Worm (Caenorhabditis elegans) whole organism, L2 larva: ENCODE results near the gene Y55F3BR.10.

Experiments
- C34F6.9 ChIP-seq: fragments of 150-350 bp; optimal IDR thresholded peaks from 2 replicates; lab custom pipeline; 2014; ENCODE audit warnings: missing biosample characterization, missing genetic modification characterization
- Y55F3AM.14 ChIP-seq: fragments of 200-800 bp; sonication (Bioruptor generic); optimal IDR thresholded peaks from 2 replicates; lab custom pipeline; 2018; ENCODE audit warnings: mild to moderate bottlenecking, missing genetic modification characterization, missing compliant biosample characterization
- ZK546.5 ChIP-seq: sonication (generic microtip); optimal IDR thresholded peaks from 2 replicates; lab custom pipeline; 2017; ENCODE audit warnings: missing biosample characterization, missing genetic modification characterization
- alr-1 ChIP-seq: fragments of 150-350 bp; optimal IDR thresholded peaks from 2 replicates; lab custom pipeline; 2014; ENCODE audit warnings: missing biosample characterization, missing genetic modification characterization
- aly-2 ChIP-seq: fragments of 150-350 bp; optimal IDR thresholded peaks from 2 replicates; lab custom pipeline; 2014; ENCODE audit warnings: missing biosample characterization, missing genetic modification characterization
- ama-1 ChIP-seq: fragments of 150-350 bp; optimal IDR thresholded peaks from 2 replicates; lab custom pipeline; 2018; ENCODE audit warnings: inconsistent platforms
- ceh-16 ChIP-seq: fragments of 150-350 bp; optimal IDR thresholded peaks from 2 replicates; lab custom pipeline; 2014; ENCODE audit warnings: missing biosample characterization, missing genetic modification characterization
- crh-2 ChIP-seq: sonication (generic microtip); optimal IDR thresholded peaks from 2 replicates; lab custom pipeline; 2017; ENCODE audit warnings: missing biosample characterization, missing genetic modification characterization
- dmd-4 ChIP-seq: sonication (generic microtip); optimal IDR thresholded peaks from 2 replicates; lab custom pipeline; 2017; ENCODE audit warnings: missing biosample characterization, missing genetic modification characterization
- fos-1 ChIP-seq: fragments of 150-350 bp; optimal IDR thresholded peaks from 2 replicates; lab custom pipeline; 2014; ENCODE audit warnings: missing biosample characterization, missing genetic modification characterization
- gmeb-1 ChIP-seq: fragments of 150-350 bp; optimal IDR thresholded peaks from 2 replicates; lab custom pipeline; 2014; ENCODE audit warnings: missing biosample characterization, missing genetic modification characterization
- lin-11 ChIP-seq: fragments of 150-350 bp; sonication (generic microtip); optimal IDR thresholded peaks from 2 replicates; lab custom pipeline; 2014; ENCODE audit warnings: missing biosample characterization, missing genetic modification characterization, inconsistent platforms, mixed read lengths
- lin-13 ChIP-seq: fragments of 150-350 bp; optimal IDR thresholded peaks from 2 replicates; lab custom pipeline; 2014; ENCODE audit warnings: missing biosample characterization, missing genetic modification reagents, missing genetic modification characterization
- lsy-2 ChIP-seq, 2 experiments: fragments of 150-350 bp in 1 of 2; sonication (generic microtip) in 1 of 2; optimal IDR thresholded peaks; 2 replicates each; lab custom pipeline; 2014 to 2017; ENCODE audit warnings: missing biosample characterization in 2 of 2, missing genetic modification characterization in 2 of 2
- mab-5 ChIP-seq: fragments of 150-350 bp; optimal IDR thresholded peaks from 2 replicates; lab custom pipeline; 2014; ENCODE audit warnings: missing biosample characterization, missing genetic modification characterization
- mdl-1 ChIP-seq, 2 experiments: fragments of 150-350 bp in 1 of 2; sonication (generic microtip) in 1 of 2; optimal IDR thresholded peaks; 2 replicates each; lab custom pipeline; 2017; ENCODE audit warnings: missing biosample characterization in 2 of 2, missing genetic modification characterization in 2 of 2
- nhr-12 ChIP-seq: fragments of 150-350 bp; optimal IDR thresholded peaks from 2 replicates; lab custom pipeline; 2014; ENCODE audit warnings: missing biosample characterization, missing genetic modification characterization
- nhr-129 ChIP-seq: fragments of 150-350 bp; optimal IDR thresholded peaks from 2 replicates; lab custom pipeline; 2014; ENCODE audit warnings: missing biosample characterization, missing genetic modification characterization
- nhr-21 ChIP-seq: fragments of 150-350 bp; optimal IDR thresholded peaks from 2 replicates; lab custom pipeline; 2014; ENCODE audit warnings: missing biosample characterization, missing genetic modification characterization
- nhr-23 ChIP-seq: fragments of 150-350 bp; optimal IDR thresholded peaks from 2 replicates; lab custom pipeline; 2014; ENCODE audit warnings: missing biosample characterization, missing genetic modification reagents, missing genetic modification characterization
- nhr-237 ChIP-seq: fragments of 150-350 bp; optimal IDR thresholded peaks from 2 replicates; lab custom pipeline; 2014; ENCODE audit warnings: missing biosample characterization, missing genetic modification characterization
- nhr-25 ChIP-seq: fragments of 150-350 bp; sonication (generic microtip); optimal IDR thresholded peaks from 3 replicates; lab custom pipeline; 2014; ENCODE audit warnings: missing biosample characterization, missing genetic modification characterization
- nhr-6 ChIP-seq: fragments of 150-350 bp; optimal IDR thresholded peaks from 2 replicates; lab custom pipeline; 2014; ENCODE audit warnings: missing biosample characterization, missing genetic modification characterization
- nhr-77 ChIP-seq: fragments of 150-350 bp; optimal IDR thresholded peaks from 2 replicates; lab custom pipeline; 2014; ENCODE audit warnings: missing biosample characterization, missing genetic modification characterization
- peb-1 ChIP-seq: fragments of 150-350 bp; optimal IDR thresholded peaks from 2 replicates; lab custom pipeline; 2014; ENCODE audit warnings: missing biosample characterization, missing genetic modification characterization
- sem-4 ChIP-seq: fragments of 150-350 bp; optimal IDR thresholded peaks from 2 replicates; lab custom pipeline; 2014; ENCODE audit warnings: missing biosample characterization, missing genetic modification reagents, missing genetic modification characterization
- sma-3 ChIP-seq: sonication (generic microtip); optimal IDR thresholded peaks from 2 replicates; lab custom pipeline; 2016; ENCODE audit warnings: missing genetic modification reagents, missing genetic modification characterization, missing compliant biosample characterization
- sma-9 ChIP-seq, 2 experiments: fragments of 150-350 bp in 1 of 2; sonication (generic microtip) in 1 of 2; optimal IDR thresholded peaks; 2 replicates each; lab custom pipeline; 2014 to 2016; ENCODE audit warnings: missing genetic modification characterization in 2 of 2, mild to moderate bottlenecking in 1 of 2, missing biosample characterization in 1 of 2, missing compliant biosample characterization in 1 of 2, missing genetic modification reagents in 1 of 2, moderate library complexity in 1 of 2
- snpc-4 ChIP-seq: fragments of 150-350 bp; optimal IDR thresholded peaks from 2 replicates; lab custom pipeline; 2014; ENCODE audit warnings: missing biosample characterization, missing genetic modification characterization
- unc-55 ChIP-seq: fragments of 150-350 bp; sonication (generic microtip); optimal IDR thresholded peaks from 3 replicates; lab custom pipeline; 2014; ENCODE audit warnings: missing biosample characterization, missing genetic modification reagents, missing genetic modification characterization
- unc-62 ChIP-seq: fragments of 150-350 bp; optimal IDR thresholded peaks from 2 replicates; lab custom pipeline; 2014; ENCODE audit warnings: missing biosample characterization, missing genetic modification reagents, missing genetic modification characterization

The Y55F3BR.10 gene

DNA sequence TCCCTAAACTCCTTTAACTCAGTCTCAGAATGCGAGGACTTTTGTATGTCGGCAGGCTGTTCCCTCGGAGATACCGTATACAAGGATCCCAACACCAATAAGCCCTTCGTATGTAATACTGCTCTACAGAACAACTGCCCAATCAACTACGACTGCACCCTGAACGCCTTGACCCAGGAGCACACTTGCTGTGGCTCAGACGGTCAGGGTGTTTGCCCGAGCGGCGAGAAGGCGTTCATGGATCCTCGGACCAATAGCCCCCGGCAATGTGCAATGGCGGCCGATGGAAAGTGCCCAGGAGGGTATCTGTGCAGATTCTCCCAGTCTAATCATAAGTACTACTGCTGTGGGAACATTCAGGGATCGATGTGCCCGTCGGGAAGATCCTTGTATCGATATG is 36.5 kb downstream of the Y55F3BR.10 start:
- TF ChIP-seq ZK546.5 (tag; lab: Kevin White, UChicago) = no peak
- no peak for TF ChIP-seq sem-4 (tag; lab: Kevin White, UChicago)
- TF ChIP-seq nhr-23 (tag; lab: Kevin White, UChicago) = no peak
- TF ChIP-seq unc-62 (GFP tag; lab: Kevin White, UChicago) = no peak
- no peak for TF ChIP-seq dmd-4 (tag; lab: Kevin White, UChicago)
- TF ChIP-seq snpc-4 (tag; lab: Kevin White, UChicago) = no peak
- no peak for TF ChIP-seq aly-2

- TF ChIP-seq lin-13 (GFP tag; lab: Kevin White, UChicago) = no peak
- no peak for TF ChIP-seq mab-5 (tag; lab: Kevin White, UChicago)
- TF ChIP-seq mdl-1 (tag; optimal IDR thresholded peaks at IDR 0.05; lab: Kevin White, UChicago) = no peak
- TF ChIP-seq lsy-2 (tag; optimal IDR thresholded peaks at IDR 0.05; lab: Kevin White, UChicago) = no peak
- no peak for TF ChIP-seq snpc-4 (tag; lab: Kevin White, UChicago)
- TF ChIP-seq crh-2 = no peak
- no peak for TF ChIP-seq alr-1 (tag; lab: Kevin White, UChicago)
- TF ChIP-seq peb-1 (tag; lab: Kevin White, UChicago) = no peak
- no peak for TF ChIP-seq nhr-21
- TF ChIP-seq nhr-12 = no peak
- TF ChIP-seq ama-1 (lab: Kevin White, UChicago) = no peak
- no peak for TF ChIP-seq unc-62 (GFP tag; lab: Kevin White, UChicago)
- no peak for TF ChIP-seq ZK546.5 (tag; lab: Kevin White, UChicago)
- TF ChIP-seq Y55F3AM.14 (GFP tag; lab: Kevin White, UChicago) = no peak
- no peak for TF ChIP-seq nhr-23 (tag; lab: Kevin White, UChicago)
- no peak for TF ChIP-seq nhr-25 (tag; lab: Kevin White, UChicago)
- no peak for TF ChIP-seq lin-11 (tag; lab: Kevin White, UChicago)
- TF ChIP-seq nhr-237 = no peak
Observed at ce11 chrIV:873174-873788, 41.0 kb downstream of the Y55F3BR.10 start.

- TF ChIP-seq sma-3 (GFP tag; lab: Kevin White, UChicago) (peak; percentile 38), crh-2 (peak; percentile 58), nhr-129 (peak; percentile 46), nhr-6 (no peak), lin-13 (GFP tag; lab: Kevin White, UChicago) (peak; percentile 51), ceh-16 (no peak), C34F6.9 (tag; lab: Kevin White, UChicago) (peak; percentile 63), snpc-4 (tag; lab: Kevin White, UChicago) (peak; percentile 74), gmeb-1 (tag; lab: Kevin White, UChicago) (peak; percentile 98), aly-2 (no peak), lsy-2 (tag; optimal IDR thresholded peaks at IDR 0.05; lab: Kevin White, UChicago) (peak; percentile 48 to 82), nhr-25 (tag; lab: Kevin White, UChicago) (peak; percentile 30), unc-55 (peak; percentile 81), nhr-77 (tag; lab: Kevin White, UChicago) (peak; percentile 23), dmd-4 (tag; lab: Kevin White, UChicago) (no peak)
Observed at ce11 chrIV:874677-875076, 42.4 kb downstream of the Y55F3BR.10 start, which contains the start of gene Y55F3BR.1. TSS of gene Y55F3BR.1 (plus strand) at chrIV:874791.

DNA sequence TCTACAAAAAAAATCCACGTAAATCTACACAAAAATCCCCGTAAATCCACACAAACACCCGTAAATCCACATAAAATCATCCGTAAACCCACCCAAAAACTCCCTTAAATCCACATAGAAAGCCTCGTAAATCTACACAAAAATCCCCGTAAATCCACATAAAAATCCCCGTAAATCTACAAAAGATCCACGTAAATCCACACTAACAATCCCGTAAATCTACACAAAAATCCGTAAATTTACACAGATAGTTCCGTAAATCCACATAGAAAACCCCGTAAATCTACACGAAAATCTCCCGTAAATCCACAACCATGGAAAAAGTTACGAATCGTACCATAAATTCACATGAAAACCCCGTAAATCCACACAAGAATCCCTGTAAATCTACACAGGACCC is 46.4 kb downstream of the Y55F3BR.10 start:
- TF ChIP-seq ceh-16 = no peak
- TF ChIP-seq lin-11 (tag; lab: Kevin White, UChicago) = no peak
- TF ChIP-seq sma-9 (GFP tag; optimal IDR thresholded peaks at IDR 0.05; lab: Kevin White, UChicago) = no peak
- no peak for TF ChIP-seq sma-9 (tag; optimal IDR thresholded peaks at IDR 0.05; lab: Kevin White, UChicago)
- TF ChIP-seq alr-1 (tag; lab: Kevin White, UChicago) = no peak
- TF ChIP-seq fos-1 (tag; lab: Kevin White, UChicago) = no peak
- TF ChIP-seq, all 48 proteins: peak for 0
